Fruit fly (Drosophila melanogaster): ENCODE measurements around the gene CG4907.
A peak's percentile ranks its signal among the peaks of the same experiment; 100 is the strongest.

CG4907 gene

dm6 chr3R:22686336-22686874, 24.2 kb downstream of the CG4907 start, which contains the start of the genes Gclm and CG17625 (continued):
- TF ChIP-seq CG4424 (GFP tag; optimal IDR thresholded peaks at IDR 0.05) (peak; percentile 41), tin (GFP tag; optimal IDR thresholded peaks at IDR 0.05) (peak; percentile 41), tll (GFP tag; optimal IDR thresholded peaks at IDR 0.05) (no peak), z (GFP tag; IDR thresholded peaks at IDR 0.05) (no peak), schlank (tag; optimal IDR thresholded peaks at IDR 0.05) (peak; percentile 22), br (optimal IDR thresholded peaks at IDR 0.05) (no peak), caup (GFP tag; optimal IDR thresholded peaks at IDR 0.05; ENCODE audit: severe bottlenecking) (peak; percentile 60), tap (tag; optimal IDR thresholded peaks at IDR 0.05) (peak; percentile 53), twi (tag; optimal IDR thresholded peaks at IDR 0.05) (peak; percentile 38), CG13296 (GFP tag; optimal IDR thresholded peaks at IDR 0.05) (peak; percentile 76), fd96Cb (tag; optimal IDR thresholded peaks at IDR 0.05) (no peak), CG4854 (GFP tag; optimal IDR thresholded peaks at IDR 0.05) (no peak), dati (GFP tag; IDR thresholded peaks at IDR 0.05) (no peak), Hr3 (GFP tag; optimal IDR thresholded peaks at IDR 0.05) (peak; percentile 52), Eip74EF (GFP tag; optimal IDR thresholded peaks at IDR 0.05) (peak in 1 of 2 experiments; percentile 44), HmgD (GFP tag; optimal IDR thresholded peaks at IDR 0.05) (peak; percentile 25), Antp (GFP tag; optimal IDR thresholded peaks at IDR 0.05) (peak; percentile 47), Opbp (GFP tag; IDR thresholded peaks at IDR 0.05; ENCODE audit: partially characterized antibody) (peak; percentile 86), CG1602 (GFP tag; optimal IDR thresholded peaks at IDR 0.05) (peak; percentile 34), bcd (GFP tag; optimal IDR thresholded peaks at IDR 0.05) (peak; percentile 4), CG10543 (GFP tag; optimal IDR thresholded peaks at IDR 0.05) (peak; percentile 31), CG2875 (GFP tag; optimal IDR thresholded peaks at IDR 0.05) (no peak), bab2 (GFP tag; optimal IDR thresholded peaks at IDR 0.05) (peak; percentile 52), CG1832 (GFP tag; optimal IDR thresholded peaks at IDR 0.05) (no peak), CG3995 (GFP tag; optimal IDR thresholded peaks at IDR 0.05) (peak; percentile 50), CG13624 (GFP tag; optimal IDR thresholded peaks at IDR 0.05) (peak; percentile 26), CG17186 (GFP tag; optimal IDR thresholded peaks at IDR 0.05) (peak; percentile 34), ems (GFP tag; optimal IDR thresholded peaks at IDR 0.05) (peak; percentile 14), CG32767 (GFP tag; IDR thresholded peaks at IDR 0.05) (no peak), NFAT (GFP tag; IDR thresholded peaks at IDR 0.05) (peak; percentile 65), dimm (GFP tag; IDR thresholded peaks at IDR 0.05) (no peak), Hsf (GFP tag; optimal IDR thresholded peaks at IDR 0.05) (peak; percentile 50), lola (GFP tag; optimal IDR thresholded peaks at IDR 0.05) (peak in 1 of 3 experiments; percentile 46), CG8765 (GFP tag; IDR thresholded peaks at IDR 0.05) (no peak), GATAe (GFP tag; conservative IDR thresholded peaks at IDR 0.05) (no peak; the same call in 1 of the 2 replicates), CG5245 (GFP tag; optimal IDR thresholded peaks at IDR 0.05) (no peak), CG8944 (GFP tag; optimal IDR thresholded peaks at IDR 0.05) (no peak), Ssrp (tag; optimal IDR thresholded peaks at IDR 0.05) (peak; percentile 39), Dek (tag; optimal IDR thresholded peaks at IDR 0.05) (peak; percentile 32), CG10654 (GFP tag; optimal IDR thresholded peaks at IDR 0.05) (peak; percentile 22), Hmr (GFP tag; optimal IDR thresholded peaks at IDR 0.05) (peak; percentile 73), CG16815 (GFP tag; optimal IDR thresholded peaks at IDR 0.05) (peak; percentile 7), odd (GFP tag; optimal IDR thresholded peaks at IDR 0.05) (no peak), ab (GFP tag; optimal IDR thresholded peaks at IDR 0.05) (no peak), NK7.1 (GFP tag; optimal IDR thresholded peaks at IDR 0.05) (no peak), gcm2 (GFP tag; optimal IDR thresholded peaks at IDR 0.05) (no peak), insv (GFP tag; optimal IDR thresholded peaks at IDR 0.05) (no peak), CG18011 (GFP tag; optimal IDR thresholded peaks at IDR 0.05) (no peak), Bgb (GFP tag; IDR thresholded peaks at IDR 0.05; ENCODE audit: partially characterized antibody) (peak; percentile 83), Myb (GFP tag; optimal IDR thresholded peaks at IDR 0.05) (peak; percentile 89)

Data from whole organism, embryonic.